Worm (Caenorhabditis elegans) whole organism, L1 larva: ENCODE data around the gene irld-64.

Experiments used
- C04F5.9 ChIP-seq: sonication (generic microtip); optimal IDR thresholded peaks from 2 replicates; lab custom pipeline; 2016; ENCODE audit warnings: missing genetic modification characterization, missing compliant biosample characterization
- C16A3.4 ChIP-seq: fragments of 150-350 bp; optimal IDR thresholded peaks from 2 replicates; lab custom pipeline; 2014; ENCODE audit warnings: missing biosample characterization, missing genetic modification characterization
- C34B4.2 ChIP-seq: sonication (generic microtip); optimal IDR thresholded peaks from 2 replicates; lab custom pipeline; 2017; ENCODE audit warnings: mild to moderate bottlenecking, missing genetic modification characterization, missing compliant biosample characterization
- Y116A8C.19 ChIP-seq: sonication (generic microtip); optimal IDR thresholded peaks from 2 replicates; lab custom pipeline; 2016; ENCODE audit warnings: missing compliant biosample characterization, missing genetic modification characterization, borderline replicate concordance
- aly-2 ChIP-seq: fragments of 150-350 bp; optimal IDR thresholded peaks from 2 replicates; lab custom pipeline; 2014; ENCODE audit warnings: missing biosample characterization, missing genetic modification characterization
- blmp-1 ChIP-seq: fragments of 150-350 bp; optimal IDR thresholded peaks from 2 replicates; lab custom pipeline; 2014; ENCODE audit warnings: missing biosample characterization, missing genetic modification characterization
- ceh-63 ChIP-seq: fragments of 200-800 bp; sonication (Bioruptor generic); optimal IDR thresholded peaks from 2 replicates; lab custom pipeline; 2018; ENCODE audit warnings: mild to moderate bottlenecking, missing genetic modification characterization, missing compliant biosample characterization
- ceh-8 ChIP-seq: fragments of 200-800 bp; sonication (Bioruptor generic); optimal IDR thresholded peaks from 2 replicates; lab custom pipeline; 2018; ENCODE audit warnings: mild to moderate bottlenecking, missing genetic modification characterization, moderate library complexity, missing compliant biosample characterization
- ceh-88 ChIP-seq: fragments of 200-800 bp; sonication (Bioruptor generic); IDR thresholded peaks from 2 replicates; pipeline ENCODE4 v1.3.6; 2022; ENCODE audit warnings: missing genetic modification characterization, missing compliant biosample characterization
- ceh-90 ChIP-seq: sonication (generic microtip); optimal IDR thresholded peaks from 2 replicates; lab custom pipeline; 2016; ENCODE audit warnings: missing genetic modification characterization, missing compliant biosample characterization
- dsc-1 ChIP-seq: sonication (generic microtip); optimal IDR thresholded peaks from 2 replicates; lab custom pipeline; 2016; ENCODE audit warnings: mild to moderate bottlenecking, missing genetic modification characterization, missing compliant biosample characterization
- efl-1 ChIP-seq, 4 experiments: fragments of 150-350 bp; optimal IDR thresholded peaks in 3 of 4; peaks in 1 of 4; 1 replicate in 1 of 4; 2 replicates in 3 of 4; lab custom pipeline; 2014; ENCODE audit warnings: missing biosample characterization in 2 of 4, missing genetic modification characterization in 2 of 4, missing genetic modification reagents in 2 of 4
- efl-3 ChIP-seq: fragments of 200-800 bp; sonication (Bioruptor generic); optimal IDR thresholded peaks from 2 replicates; lab custom pipeline; 2018; ENCODE audit warnings: mild to moderate bottlenecking, missing genetic modification characterization, missing compliant biosample characterization
- ets-5 ChIP-seq: fragments of 200-800 bp; sonication (Bioruptor generic); IDR thresholded peaks from 2 replicates; pipeline ENCODE4 v1.3.6; 2022; ENCODE audit warnings: missing genetic modification characterization, missing compliant biosample characterization
- fkh-4 ChIP-seq: sonication (generic microtip); optimal IDR thresholded peaks from 2 replicates; lab custom pipeline; 2016; ENCODE audit warnings: missing compliant biosample characterization, missing genetic modification characterization, borderline replicate concordance
- grh-1 ChIP-seq: fragments of 200-800 bp; sonication (Bioruptor generic); IDR thresholded peaks from 2 replicates; pipeline ENCODE4 v1.3.6; 2022; ENCODE audit warnings: missing genetic modification reagents, missing genetic modification characterization, missing compliant biosample characterization
- hlh-17 ChIP-seq: fragments of 200-800 bp; sonication (Bioruptor generic); optimal IDR thresholded peaks from 2 replicates; lab custom pipeline; 2018; ENCODE audit warnings: missing genetic modification characterization, mild to moderate bottlenecking, missing compliant biosample characterization, moderate library complexity, borderline replicate concordance
- hlh-4 ChIP-seq: sonication (generic microtip); optimal IDR thresholded peaks from 2 replicates; lab custom pipeline; 2016; ENCODE audit warnings: mild to moderate bottlenecking, missing genetic modification characterization, missing compliant biosample characterization
- hpl-2 ChIP-seq: fragments of 150-350 bp; optimal IDR thresholded peaks from 2 replicates; lab custom pipeline; 2014; ENCODE audit warnings: missing biosample characterization, missing genetic modification reagents, missing genetic modification characterization
- irx-1 ChIP-seq: sonication (generic microtip); optimal IDR thresholded peaks from 2 replicates; lab custom pipeline; 2016; ENCODE audit warnings: missing genetic modification characterization, missing compliant biosample characterization
- isw-1 ChIP-seq: fragments of 200-800 bp; sonication (Bioruptor generic); IDR thresholded peaks from 2 replicates; pipeline ENCODE4 v1.3.6; 2022; ENCODE audit warnings: missing genetic modification characterization, missing compliant biosample characterization
- lin-14 ChIP-seq: fragments of 200-800 bp; sonication (Bioruptor generic); optimal IDR thresholded peaks from 2 replicates; lab custom pipeline; 2018; ENCODE audit warnings: mild to moderate bottlenecking, missing genetic modification characterization, moderate library complexity, missing compliant biosample characterization
- lin-39 ChIP-seq: fragments of 150-350 bp; optimal IDR thresholded peaks from 2 replicates; lab custom pipeline; 2014; ENCODE audit warnings: missing biosample characterization, missing genetic modification reagents, missing genetic modification characterization
- lsy-2 ChIP-seq, 2 experiments: fragments of 150-350 bp; optimal IDR thresholded peaks; 2 replicates each; lab custom pipeline; 2014; ENCODE audit warnings: missing biosample characterization in 2 of 2, missing genetic modification characterization in 2 of 2
- mab-9 ChIP-seq: fragments of 200-800 bp; sonication (Bioruptor generic); IDR thresholded peaks from 2 replicates; pipeline ENCODE4 v1.3.6; 2022; ENCODE audit warnings: missing genetic modification reagents, missing genetic modification characterization, missing compliant biosample characterization
- nhr-11 ChIP-seq: fragments of 150-350 bp; optimal IDR thresholded peaks from 2 replicates; lab custom pipeline; 2014; ENCODE audit warnings: missing biosample characterization, missing genetic modification characterization
- nhr-12 ChIP-seq: sonication (generic microtip); optimal IDR thresholded peaks from 2 replicates; lab custom pipeline; 2017; ENCODE audit warnings: missing biosample characterization, missing genetic modification characterization
- nhr-28 ChIP-seq: fragments of 150-350 bp; optimal IDR thresholded peaks from 2 replicates; lab custom pipeline; 2014; ENCODE audit warnings: missing biosample characterization, missing genetic modification characterization
- nhr-47 ChIP-seq: sonication (generic microtip); optimal IDR thresholded peaks from 2 replicates; lab custom pipeline; 2016; ENCODE audit warnings: mild to moderate bottlenecking, missing genetic modification characterization, moderate library complexity, missing compliant biosample characterization
- nhr-84 ChIP-seq: sonication (generic microtip); optimal IDR thresholded peaks from 2 replicates; lab custom pipeline; 2017; ENCODE audit warnings: missing biosample characterization, missing genetic modification characterization
- nhr-85 ChIP-seq: sonication (generic microtip); peaks from one replicate; lab custom pipeline; 2016; ENCODE audit warnings: missing genetic modification characterization, inconsistent platforms, missing compliant biosample characterization
- pag-3 ChIP-seq: sonication (generic microtip); optimal IDR thresholded peaks from 2 replicates; lab custom pipeline; 2017; ENCODE audit warnings: missing genetic modification characterization, mild to moderate bottlenecking, missing compliant biosample characterization, antibody characterized with exemption, borderline replicate concordance; ENCODE audit not compliant: insufficient read depth
- skn-1 ChIP-seq: fragments of 150-350 bp; optimal IDR thresholded peaks from 2 replicates; lab custom pipeline; 2014; ENCODE audit warnings: missing biosample characterization, missing genetic modification characterization
- snpc-4 ChIP-seq: fragments of 150-350 bp; optimal IDR thresholded peaks from 2 replicates; lab custom pipeline; 2014; ENCODE audit warnings: missing biosample characterization, missing genetic modification characterization
- snu-23 ChIP-seq: sonication (generic microtip); optimal IDR thresholded peaks from 2 replicates; lab custom pipeline; 2016; ENCODE audit warnings: missing genetic modification characterization, missing compliant biosample characterization
- sox-4 ChIP-seq: sonication (generic microtip); optimal IDR thresholded peaks from 2 replicates; lab custom pipeline; 2016; ENCODE audit warnings: missing genetic modification characterization, missing compliant biosample characterization
- sptf-1 ChIP-seq: fragments of 150-350 bp; optimal IDR thresholded peaks from 2 replicates; lab custom pipeline; 2014; ENCODE audit warnings: missing biosample characterization, missing genetic modification characterization
- sup-37 ChIP-seq: fragments of 200-800 bp; sonication (Bioruptor generic); optimal IDR thresholded peaks from 2 replicates; lab custom pipeline; 2018; ENCODE audit warnings: mild to moderate bottlenecking, missing genetic modification characterization, missing compliant biosample characterization
- tbx-2 ChIP-seq: sonication (generic microtip); optimal IDR thresholded peaks from 2 replicates; lab custom pipeline; 2016; ENCODE audit warnings: missing genetic modification characterization, missing compliant biosample characterization
- tlp-1 ChIP-seq: fragments of 150-350 bp; optimal IDR thresholded peaks from 2 replicates; lab custom pipeline; 2014; ENCODE audit warnings: missing biosample characterization, missing genetic modification characterization
- unc-130 ChIP-seq: fragments of 150-350 bp; optimal IDR thresholded peaks from 2 replicates; lab custom pipeline; 2017; ENCODE audit warnings: missing biosample characterization, missing genetic modification characterization, inconsistent platforms
- unc-62 ChIP-seq: fragments of 150-350 bp; optimal IDR thresholded peaks from 2 replicates; lab custom pipeline; 2014; ENCODE audit warnings: missing biosample characterization, missing genetic modification reagents, missing genetic modification characterization
- unc-86 ChIP-seq: sonication (generic microtip); optimal IDR thresholded peaks from 2 replicates; lab custom pipeline; 2016; ENCODE audit warnings: missing genetic modification characterization, missing compliant biosample characterization
- unc-98 ChIP-seq: fragments of 200-800 bp; sonication (Bioruptor generic); IDR thresholded peaks from 2 replicates; pipeline ENCODE4 v1.3.6; 2022; ENCODE audit warnings: missing genetic modification characterization, missing compliant biosample characterization
- vab-15 ChIP-seq: sonication (generic microtip); optimal IDR thresholded peaks from 2 replicates; lab custom pipeline; 2017; ENCODE audit warnings: missing genotype, mild to moderate bottlenecking, missing genetic modification characterization, missing compliant biosample characterization
- zag-1 ChIP-seq: fragments of 150-350 bp; optimal IDR thresholded peaks from 2 replicates; lab custom pipeline; 2014; ENCODE audit warnings: missing biosample characterization, missing genetic modification characterization
- ztf-11 ChIP-seq, 2 experiments: sonication (generic microtip); optimal IDR thresholded peaks; 2 replicates each; lab custom pipeline; 2016 to 2017; ENCODE audit warnings: missing genetic modification characterization in 2 of 2, missing biosample characterization in 1 of 2, missing compliant biosample characterization in 1 of 2
- ztf-4 ChIP-seq: fragments of 150-350 bp; optimal IDR thresholded peaks from 2 replicates; lab custom pipeline; 2014; ENCODE audit warnings: missing biosample characterization, missing genetic modification characterization

irld-64 gene

ce11 chrII:2920817-2921458, 9.5 kb downstream of the irld-64 start (continued):
- TF ChIP-seq nhr-12 (no peak), C16A3.4 (no peak), fkh-4 (tag; lab: Kevin White, UChicago) (no peak), efl-3 (no peak), nhr-47 (tag; lab: Kevin White, UChicago) (peak; percentile 66), C34B4.2 (tag; lab: Kevin White, UChicago) (no peak), tlp-1 (no peak), sox-4 (tag; lab: Kevin White, UChicago) (no peak), nhr-84 (no peak), snpc-4 (tag; lab: Kevin White, UChicago) (peak; percentile 36), nhr-11 (tag; lab: Kevin White, UChicago) (peak; percentile 24), zag-1 (tag; lab: Kevin White, UChicago) (no peak), lsy-2 (tag; optimal IDR thresholded peaks at IDR 0.05; lab: Kevin White, UChicago) (peak; percentile 45 to 62), dsc-1 (no peak), sup-37 (no peak), skn-1 (tag; lab: Kevin White, UChicago) (peak; percentile 80), C04F5.9 (tag; lab: Kevin White, UChicago) (peak; percentile 13), blmp-1 (tag; lab: Kevin White, UChicago) (no peak), ceh-63 (no peak), lin-14 (GFP tag; lab: Kevin White, UChicago) (peak; percentile 85), sptf-1 (tag; lab: Kevin White, UChicago) (no peak), snu-23 (GFP tag; lab: Kevin White, UChicago) (peak; percentile 74), lin-39 (tag; lab: Kevin White, UChicago) (no peak), ceh-8 (GFP tag; lab: Kevin White, UChicago) (no peak), pag-3 (no peak), ets-5 (GFP tag; lab: Robert Waterston, UW) (no peak), mab-9 (GFP tag; lab: Robert Waterston, UW) (no peak), ceh-90 (tag; lab: Kevin White, UChicago) (no peak), unc-98 (0 out of 2 replicates have a peak, but pooled peaks have one; percentile 34), tbx-2 (peak; percentile 53), nhr-28 (tag; lab: Kevin White, UChicago) (no peak), vab-15 (no peak), efl-1 (optimal IDR thresholded peaks at IDR 0.05; lab: Kevin White, UChicago) (peak; percentile 74 to 86), efl-1 (GFP tag; optimal IDR thresholded peaks at IDR 0.05 in 1 of 2; lab: Kevin White, UChicago) (peak; percentile 62 to 92), hlh-4 (no peak), ceh-88 (no peak), ztf-4 (tag; lab: Kevin White, UChicago) (no peak), unc-62 (GFP tag; lab: Kevin White, UChicago) (no peak), isw-1 (peak; percentile 32), hlh-17 (no peak), ztf-11 (tag; optimal IDR thresholded peaks at IDR 0.05; lab: Kevin White, UChicago) (no peak), aly-2 (tag; lab: Kevin White, UChicago) (no peak), Y116A8C.19 (tag; lab: Kevin White, UChicago) (no peak), irx-1 (tag; lab: Kevin White, UChicago) (peak; percentile 7), unc-86 (tag; lab: Kevin White, UChicago) (peak; percentile 34), unc-130 (no peak), nhr-85 (tag; lab: Kevin White, UChicago) (peak; percentile 46), hpl-2 (GFP tag; lab: Kevin White, UChicago) (no peak), grh-1 (no peak)
- TF ChIP-seq, all 84 proteins: peak for 28
